Fruit fly (Drosophila melanogaster) whole organism, embryonic: ENCODE data around the gene Dus1.

Experiments used
- Adf1 ChIP-seq: fragments of 200-800 bp; sonication (Bioruptor generic); IDR thresholded peaks from 2 replicates; pipeline ENCODE4 v1.3.6; 2022; ENCODE audit warnings: missing biosample characterization, missing genetic modification characterization
- Blimp-1 ChIP-seq: fragments of 200-800 bp; sonication (Bioruptor generic); optimal IDR thresholded peaks from 3 replicates; lab custom pipeline; 2018; ENCODE audit warnings: missing biosample characterization, missing genetic modification characterization, mild to moderate bottlenecking, moderate library complexity, missing genetic modification reagents
- CG10431 ChIP-seq: fragments of 200-800 bp; sonication (Bioruptor generic); optimal IDR thresholded peaks from 3 replicates; lab custom pipeline; 2018; ENCODE audit warnings: missing biosample characterization, mild to moderate bottlenecking, missing genetic modification characterization
- CG11398 ChIP-seq: fragments of 200-800 bp; sonication (Bioruptor generic); optimal IDR thresholded peaks from 2 replicates; lab custom pipeline; 2016; ENCODE audit warnings: missing biosample characterization, missing genetic modification characterization
- CG12155 ChIP-seq: fragments of 200-800 bp; sonication (Bioruptor generic); optimal IDR thresholded peaks from 3 replicates; lab custom pipeline; 2016; ENCODE audit warnings: missing biosample characterization, missing genetic modification characterization
- CG16813 ChIP-seq: fragments of 200-800 bp; sonication (Bioruptor generic); IDR thresholded peaks from 3 replicates; pipeline ENCODE4 v1.3.6; 2022; ENCODE audit warnings: missing biosample characterization, missing genetic modification characterization; ENCODE audit not compliant: partially characterized antibody
- CG18619 ChIP-seq: fragments of 200-800 bp; sonication (Bioruptor generic); optimal IDR thresholded peaks from 3 replicates; lab custom pipeline; 2017; ENCODE audit warnings: missing biosample characterization, mild to moderate bottlenecking, missing genetic modification characterization
- CG3163 ChIP-seq: fragments of 200-800 bp; sonication (Bioruptor generic); optimal IDR thresholded peaks from 3 replicates; lab custom pipeline; 2016; ENCODE audit warnings: missing biosample characterization, missing genetic modification characterization
- CG34376 ChIP-seq: fragments of 200-800 bp; sonication (Bioruptor generic); optimal IDR thresholded peaks from 2 replicates; lab custom pipeline; 2018; ENCODE audit warnings: missing biosample characterization, mild to moderate bottlenecking, missing genetic modification characterization
- CG34422 ChIP-seq: fragments of 200-800 bp; sonication (Bioruptor generic); IDR thresholded peaks from 3 replicates; pipeline ENCODE4 v1.3.6; 2022; ENCODE audit warnings: missing biosample characterization, missing genetic modification characterization
- CG3726 ChIP-seq: fragments of 200-800 bp; sonication (Bioruptor generic); IDR thresholded peaks from 3 replicates; pipeline ENCODE4, ENCODE4 v1.3.6; 2022; ENCODE audit warnings: missing biosample characterization, missing genetic modification characterization
- CG3838 ChIP-seq: fragments of 200-800 bp; sonication (Bioruptor generic); optimal IDR thresholded peaks from 3 replicates; lab custom pipeline; 2016; ENCODE audit warnings: missing biosample characterization, missing genetic modification characterization
- Deaf1 ChIP-seq: fragments of 200-800 bp; optimal IDR thresholded peaks from 3 replicates; lab custom pipeline; 2019; ENCODE audit warnings: missing biosample characterization, mild to moderate bottlenecking, missing genetic modification characterization, moderate library complexity
- Ets65A ChIP-seq: fragments of 200-800 bp; sonication (Bioruptor generic); peaks from one replicate; lab custom pipeline; 2016; ENCODE audit warnings: missing biosample characterization, missing genetic modification characterization
- Fer1 ChIP-seq: fragments of 200-800 bp; sonication (Bioruptor generic); optimal IDR thresholded peaks from 2 replicates; lab custom pipeline; 2017; ENCODE audit warnings: missing biosample characterization, mild to moderate bottlenecking, missing genetic modification characterization
- HLH4C ChIP-seq: fragments of 200-800 bp; sonication (Bioruptor generic); IDR thresholded peaks from 3 replicates; pipeline ENCODE4 v1.3.6; 2022; ENCODE audit warnings: missing biosample characterization, missing genetic modification characterization; ENCODE audit not compliant: partially characterized antibody
- HLHmδ ChIP-seq: fragments of 200-800 bp; sonication (Bioruptor generic); optimal IDR thresholded peaks from 2 replicates; lab custom pipeline; 2018; ENCODE audit warnings: missing biosample characterization, mild to moderate bottlenecking, missing genetic modification characterization, moderate library complexity
- Hey ChIP-seq: fragments of 200-800 bp; sonication (Bioruptor generic); optimal IDR thresholded peaks from 3 replicates; lab custom pipeline; 2018; ENCODE audit warnings: missing biosample characterization, mild to moderate bottlenecking, missing genetic modification characterization
- HmgD ChIP-seq: fragments of 200-800 bp; sonication (Bioruptor generic); optimal IDR thresholded peaks from 3 replicates; lab custom pipeline; 2016; ENCODE audit warnings: missing biosample characterization, missing genetic modification characterization
- HmgZ ChIP-seq: fragments of 200-800 bp; sonication (Bioruptor generic); optimal IDR thresholded peaks from 2 replicates; lab custom pipeline; 2018; ENCODE audit warnings: missing biosample characterization, mild to moderate bottlenecking, missing genetic modification characterization
- Hr39 ChIP-seq: fragments of >200 bp; optimal IDR thresholded peaks from 2 replicates; lab custom pipeline; 2017
- Hr78 ChIP-seq, 2 experiments: fragments of 200-800 bp in 1 of 2; fragments of >200 bp in 1 of 2; sonication (Bioruptor generic) in 1 of 2; optimal IDR thresholded peaks; 2 replicates each; lab custom pipeline; 2017 to 2019; ENCODE audit warnings: missing biosample characterization in 2 of 2, missing genetic modification characterization in 2 of 2, mild to moderate bottlenecking in 1 of 2, moderate library complexity in 1 of 2
- Med ChIP-seq: fragments of 200-800 bp; sonication (Bioruptor generic); peaks from one replicate; lab custom pipeline; 2016; ENCODE audit warnings: missing biosample characterization, missing genetic modification characterization, mild to moderate bottlenecking, inconsistent platforms, moderate library complexity
- NC2α ChIP-seq: fragments of 200-800 bp; sonication (Bioruptor generic); optimal IDR thresholded peaks from 2 replicates; lab custom pipeline; 2016; ENCODE audit warnings: missing biosample characterization, missing genetic modification characterization
- Pdp1 ChIP-seq, 2 experiments: fragments of 200-800 bp; sonication (Bioruptor generic); optimal IDR thresholded peaks; 3 replicates each; lab custom pipeline; 2016; ENCODE audit warnings: missing biosample characterization in 2 of 2, missing genetic modification characterization in 2 of 2, mild to moderate bottlenecking in 1 of 2, moderate library complexity in 1 of 2
- Sry-β ChIP-seq: fragments of 200-800 bp; sonication (Bioruptor generic); optimal IDR thresholded peaks from 2 replicates; lab custom pipeline; 2018; ENCODE audit warnings: missing biosample characterization, mild to moderate bottlenecking, missing genetic modification characterization, moderate library complexity
- Trl ChIP-seq, 3 experiments: fragments of >200 bp in 2 of 3; fragments of 200-800 bp in 1 of 3; sonication (Bioruptor generic) in 1 of 3; optimal IDR thresholded peaks; 2 replicates in 1 of 3; 3 replicates in 2 of 3; lab custom pipeline; 2016 to 2017; ENCODE audit warnings: missing biosample characterization in 1 of 3, missing genetic modification characterization in 1 of 3
- ap ChIP-seq: fragments of 200-800 bp; sonication (Bioruptor generic); IDR thresholded peaks from 2 replicates; pipeline ENCODE4 v1.3.6; 2022; ENCODE audit warnings: missing biosample characterization, missing genetic modification characterization
- chm ChIP-seq: fragments of 200-800 bp; sonication (Bioruptor generic); IDR thresholded peaks from 2 replicates; pipeline ENCODE4 v1.3.6; 2022; ENCODE audit warnings: missing biosample characterization, missing genetic modification characterization
- crol ChIP-seq: fragments of 200-800 bp; sonication (Bioruptor generic); IDR thresholded peaks from 2 replicates; pipeline ENCODE4 v1.3.6; 2022; ENCODE audit warnings: missing biosample characterization, missing genetic modification characterization
- crp ChIP-seq, 2 experiments: fragments of 200-800 bp; sonication (Bioruptor generic); optimal IDR thresholded peaks; 2 replicates in 1 of 2; 3 replicates in 1 of 2; lab custom pipeline; 2017; ENCODE audit warnings: missing biosample characterization in 2 of 2, missing genetic modification characterization in 2 of 2, mild to moderate bottlenecking in 1 of 2, moderate library complexity in 1 of 2
- cwo ChIP-seq: fragments of 200-800 bp; sonication (Bioruptor generic); optimal IDR thresholded peaks from 3 replicates; lab custom pipeline; 2017; ENCODE audit warnings: missing biosample characterization, missing genetic modification characterization, mild to moderate bottlenecking, moderate library complexity, missing genetic modification reagents
- dm ChIP-seq: fragments of 200-800 bp; sonication (Bioruptor generic); optimal IDR thresholded peaks from 3 replicates; lab custom pipeline; 2016; ENCODE audit warnings: missing biosample characterization, missing genetic modification characterization
- gro ChIP-seq: fragments of 200-800 bp; sonication (Bioruptor generic); optimal IDR thresholded peaks from 2 replicates; lab custom pipeline; 2016; ENCODE audit warnings: missing biosample characterization, missing genetic modification characterization
- hkb ChIP-seq, 2 experiments: fragments of 200-800 bp in 1 of 2; fragments of >200 bp in 1 of 2; sonication (Bioruptor generic) in 1 of 2; IDR thresholded peaks in 1 of 2; optimal IDR thresholded peaks in 1 of 2; 2 replicates each; pipeline versions ENCODE4 v1.3.6 to Lab custom; 2017 to 2022; ENCODE audit warnings: missing biosample characterization in 1 of 2, missing genetic modification characterization in 1 of 2
- hth ChIP-seq: fragments of >200 bp; optimal IDR thresholded peaks from 2 replicates; lab custom pipeline; 2017; ENCODE audit warnings: inconsistent platforms
- ken ChIP-seq: fragments of 200-800 bp; sonication (Bioruptor generic); IDR thresholded peaks from 3 replicates; pipeline ENCODE4 v1.3.6; 2022; ENCODE audit warnings: missing biosample characterization, missing genetic modification characterization
- mld ChIP-seq: fragments of 200-800 bp; sonication (Bioruptor generic); IDR thresholded peaks from 3 replicates; pipeline ENCODE4 v1.3.6; 2022; ENCODE audit warnings: missing biosample characterization, missing genetic modification characterization; ENCODE audit not compliant: partially characterized antibody
- nerfin-1 ChIP-seq: fragments of 200-800 bp; sonication (Bioruptor generic); optimal IDR thresholded peaks from 3 replicates; lab custom pipeline; 2019; ENCODE audit warnings: missing biosample characterization, mild to moderate bottlenecking, missing genetic modification characterization, moderate library complexity
- nom ChIP-seq: fragments of 200-800 bp; sonication (Bioruptor generic); optimal IDR thresholded peaks from 2 replicates; lab custom pipeline; 2017; ENCODE audit warnings: missing biosample characterization, missing genetic modification characterization, mild to moderate bottlenecking, moderate library complexity, missing genetic modification reagents
- onecut ChIP-seq: fragments of 200-800 bp; sonication (Bioruptor generic); IDR thresholded peaks from 2 replicates; pipeline ENCODE4 v1.3.6; 2022; ENCODE audit warnings: missing biosample characterization, missing genetic modification characterization
- pfk ChIP-seq: fragments of 200-800 bp; sonication (Bioruptor generic); optimal IDR thresholded peaks from 2 replicates; lab custom pipeline; 2018; ENCODE audit warnings: missing biosample characterization, mild to moderate bottlenecking, missing genetic modification characterization, moderate library complexity
- psq ChIP-seq: fragments of 200-800 bp; sonication (Bioruptor generic); optimal IDR thresholded peaks from 2 replicates; lab custom pipeline; 2017; ENCODE audit warnings: missing biosample characterization, missing genetic modification characterization
- rib ChIP-seq: fragments of 200-800 bp; sonication (Bioruptor generic); IDR thresholded peaks from 2 replicates; pipeline ENCODE4 v1.3.6; 2022; ENCODE audit warnings: missing biosample characterization, missing genetic modification characterization
- sna ChIP-seq: fragments of 200-800 bp; sonication (Bioruptor generic); IDR thresholded peaks from 2 replicates; pipeline ENCODE4 v1.3.6; 2022; ENCODE audit warnings: missing biosample characterization, missing genetic modification characterization; ENCODE audit not compliant: partially characterized antibody
- so ChIP-seq: fragments of 200-800 bp; sonication (Bioruptor generic); IDR thresholded peaks from 3 replicates; pipeline ENCODE4 v1.3.6; 2022; ENCODE audit warnings: missing biosample characterization, missing genetic modification characterization
- sug ChIP-seq: fragments of 200-800 bp; optimal IDR thresholded peaks from 2 replicates; lab custom pipeline; 2019; ENCODE audit warnings: missing biosample characterization, mild to moderate bottlenecking, missing genetic modification characterization, moderate library complexity
- trh ChIP-seq: fragments of 200-800 bp; sonication (Bioruptor generic); optimal IDR thresholded peaks from 2 replicates; lab custom pipeline; 2016; ENCODE audit warnings: missing biosample characterization, missing genetic modification characterization
- unc-4 ChIP-seq: fragments of 200-800 bp; sonication (Bioruptor generic); IDR thresholded peaks from 2 replicates; pipeline ENCODE4 v1.3.6; 2022; ENCODE audit warnings: missing biosample characterization, missing genetic modification characterization; ENCODE audit not compliant: partially characterized antibody
- yki ChIP-seq: fragments of >200 bp; optimal IDR thresholded peaks from 3 replicates; lab custom pipeline; 2018

Dus1 gene

DNA sequence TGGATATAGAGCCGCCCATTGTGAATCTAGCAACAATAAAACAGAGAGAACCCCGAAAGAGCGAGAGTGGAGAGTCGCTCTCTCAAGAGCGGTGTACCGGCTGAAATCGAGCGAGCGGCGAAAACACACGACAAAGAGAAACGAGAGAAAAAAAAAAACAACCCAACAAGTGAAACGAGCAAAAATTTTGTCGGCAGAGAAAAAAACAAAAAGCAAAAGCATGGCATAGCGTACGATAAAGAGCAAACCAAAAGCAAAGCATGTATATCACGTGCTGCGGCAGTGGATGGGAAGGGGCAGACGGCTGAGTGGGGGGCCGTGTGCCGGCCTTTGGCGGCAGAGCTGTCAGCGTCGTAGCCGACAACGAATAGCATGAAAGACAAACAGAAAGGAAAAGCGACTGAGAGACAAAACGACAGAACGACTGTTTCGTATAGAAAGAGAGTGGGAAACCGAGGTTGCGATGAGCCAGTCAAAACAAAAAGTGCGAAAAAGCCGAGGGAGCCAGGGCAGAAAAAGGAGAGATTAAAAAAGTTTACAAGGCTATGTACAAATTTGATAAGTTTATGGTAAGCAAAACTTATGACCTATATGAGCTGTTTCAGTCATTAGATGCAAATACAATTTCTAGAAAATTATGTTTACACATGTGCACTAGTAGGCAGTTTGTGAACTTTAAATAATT is 24.7 kb downstream of the Dus1 start (continued):
- TF ChIP-seq crp (GFP tag; optimal IDR thresholded peaks at IDR 0.05; lab: Kevin White, UChicago) (no peak), so (GFP tag; lab: Robert Waterston, UW) (peak; percentile 67; the same call in 1 of the 3 replicates), Hr39 (lab: Kevin White, UChicago) (no peak), HmgD (GFP tag; lab: Kevin White, UChicago) (peak; percentile 35), HLHmδ (GFP tag; lab: Kevin White, UChicago) (peak; percentile 11), sna (GFP tag; lab: Robert Waterston, UW) (peak; percentile 57; the same call in 1 of the 2 replicates), CG34376 (GFP tag; lab: Kevin White, UChicago) (peak; percentile 32), hkb (optimal IDR thresholded peaks at IDR 0.05; lab: Kevin White, UChicago) (no peak), hkb (GFP tag; IDR thresholded peaks at IDR 0.05; lab: Robert Waterston, UW) (0 out of 2 replicates have a peak, but pooled peaks have one; percentile 32), sug (peak; percentile 80), Hr78 (GFP tag; optimal IDR thresholded peaks at IDR 0.05; lab: Kevin White, UChicago) (no peak), Med (peak; percentile 67), chm (GFP tag; lab: Robert Waterston, UW) (peak; percentile 53; the same call in 1 of the 2 replicates), hth (lab: Kevin White, UChicago) (no peak), psq (peak; percentile 99), CG10431 (peak; percentile 14), dm (peak; percentile 11), Deaf1 (peak; percentile 40), yki (lab: Kevin White, UChicago) (peak; percentile 77), unc-4 (GFP tag; lab: Robert Waterston, UW) (peak; percentile 58), cwo (peak; percentile 100), HLH4C (GFP tag; lab: Robert Waterston, UW) (peak; percentile 42; the same call in 1 of the 3 replicates), Blimp-1 (GFP tag; lab: Kevin White, UChicago) (peak; percentile 9), Trl (optimal IDR thresholded peaks at IDR 0.05; lab: Kevin White, UChicago) (peak; percentile 96 to 98), Trl (GFP tag; optimal IDR thresholded peaks at IDR 0.05; lab: Kevin White, UChicago) (peak; percentile 68), onecut (GFP tag; lab: Robert Waterston, UW) (peak; percentile 23), Hey (tag; lab: Kevin White, UChicago) (peak; percentile 19), CG16813 (GFP tag; lab: Robert Waterston, UW) (0 out of 3 replicates have a peak, but pooled peaks have one; percentile 6), CG3163 (peak; percentile 94), trh (no peak), gro (GFP tag; lab: Kevin White, UChicago) (peak; percentile 56), crol (peak; percentile 96), rib (GFP tag; lab: Robert Waterston, UW) (peak; percentile 89; the same call in 1 of the 2 replicates), Adf1 (GFP tag; lab: Robert Waterston, UW) (peak; percentile 97), HmgZ (peak; percentile 29), nom (peak; percentile 94)

DNA sequence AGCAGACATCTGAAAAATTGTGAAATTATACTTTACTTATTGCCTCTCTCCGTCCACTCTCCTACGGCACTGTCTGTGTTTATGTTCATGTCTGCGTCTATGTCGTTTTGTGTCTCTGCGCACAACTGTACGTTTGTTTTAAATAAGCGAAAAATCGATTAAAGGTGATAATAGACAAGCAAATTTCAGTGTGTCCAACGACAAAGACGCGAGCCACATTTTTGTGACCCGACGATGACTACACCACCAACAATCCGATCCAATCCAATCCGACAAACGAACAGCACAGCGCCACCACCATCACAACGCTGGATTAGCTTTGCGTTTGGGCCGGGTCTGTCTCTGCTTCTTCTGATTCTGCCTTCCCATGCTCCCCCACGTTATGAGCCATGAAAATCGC is 27.0 kb downstream of the Dus1 start:
- TF ChIP-seq Sry-β (GFP tag; lab: Kevin White, UChicago), result no peak
- TF ChIP-seq Ets65A (GFP tag; lab: Kevin White, UChicago), result no peak
- no peak for TF ChIP-seq mld
- TF ChIP-seq CG34422 (GFP tag; lab: Robert Waterston, UW), result no peak
- TF ChIP-seq CG11398, result no peak
- TF ChIP-seq CG12155, result peak; percentile 7
- TF ChIP-seq nerfin-1 (tag; lab: Kevin White, UChicago), result no peak
- no peak for TF ChIP-seq CG3838
- no peak for TF ChIP-seq crp (GFP tag; optimal IDR thresholded peaks at IDR 0.05; lab: Kevin White, UChicago)
- TF ChIP-seq ken (GFP tag; lab: Robert Waterston, UW), result no peak
- no peak for TF ChIP-seq pfk (GFP tag; lab: Kevin White, UChicago)
- TF ChIP-seq ap (GFP tag; lab: Robert Waterston, UW), result no peak
- no peak for TF ChIP-seq CG18619
- TF ChIP-seq Pdp1 (GFP tag; optimal IDR thresholded peaks at IDR 0.05; lab: Kevin White, UChicago), result no peak
- no peak for TF ChIP-seq Fer1 (GFP tag; lab: Kevin White, UChicago)
- TF ChIP-seq NC2α, result no peak
- no peak for TF ChIP-seq CG3163
- no peak for TF ChIP-seq CG3726 (GFP tag; lab: Robert Waterston, UW)
